Fruit fly (Drosophila melanogaster) whole organism, pupa: ENCODE measurements around the gene onecut.

Experiments
- CG10348 ChIP-seq: fragments of 200-800 bp; sonication (Bioruptor generic); IDR thresholded peaks from 2 replicates; pipeline ENCODE4 v1.3.6; 2022; ENCODE audit warnings: missing biosample characterization, missing genetic modification characterization
- CG12605 ChIP-seq: fragments of 200-800 bp; sonication (Bioruptor generic); IDR thresholded peaks from 2 replicates; pipeline ENCODE4 v1.3.6; 2022; ENCODE audit warnings: missing biosample characterization, missing genetic modification characterization
- CG13204 ChIP-seq: fragments of 200-800 bp; sonication (Bioruptor generic); optimal IDR thresholded peaks from 2 replicates; lab custom pipeline; 2018; ENCODE audit warnings: missing biosample characterization, mild to moderate bottlenecking, missing genetic modification characterization, moderate library complexity
- CG14655 ChIP-seq: fragments of 200-800 bp; sonication (Bioruptor generic); optimal IDR thresholded peaks from 3 replicates; lab custom pipeline; 2017; ENCODE audit warnings: mild to moderate bottlenecking, missing biosample characterization, missing genetic modification reagents, missing genetic modification characterization
- CG15710 ChIP-seq: fragments of 200-800 bp; sonication (Bioruptor generic); optimal IDR thresholded peaks from 2 replicates; lab custom pipeline; 2018; ENCODE audit warnings: missing biosample characterization, mild to moderate bottlenecking, missing genetic modification characterization, moderate library complexity
- CG17806 ChIP-seq: fragments of 200-800 bp; sonication (Bioruptor generic); optimal IDR thresholded peaks from 2 replicates; lab custom pipeline; 2018; ENCODE audit warnings: missing biosample characterization, mild to moderate bottlenecking, missing genetic modification characterization, moderate library complexity
- CG32121 ChIP-seq: fragments of 200-800 bp; sonication (Bioruptor generic); IDR thresholded peaks from 2 replicates; pipeline ENCODE4 v1.3.6; 2022; ENCODE audit warnings: missing biosample characterization, missing genetic modification characterization
- CG34367 ChIP-seq: fragments of 200-800 bp; sonication (Bioruptor generic); optimal IDR thresholded peaks from 2 replicates; lab custom pipeline; 2018; ENCODE audit warnings: missing biosample characterization, mild to moderate bottlenecking, missing genetic modification characterization
- CG4496 ChIP-seq: fragments of 200-800 bp; sonication (Bioruptor generic); IDR thresholded peaks from 3 replicates; pipeline ENCODE4 v1.3.6; 2022; ENCODE audit warnings: missing biosample characterization, missing genetic modification characterization
- CG8159 ChIP-seq: fragments of 200-800 bp; sonication (Bioruptor generic); optimal IDR thresholded peaks from 3 replicates; lab custom pipeline; 2018; ENCODE audit warnings: missing biosample characterization, mild to moderate bottlenecking, missing genetic modification characterization, moderate library complexity
- CG8301 ChIP-seq: fragments of 200-800 bp; sonication (Bioruptor generic); optimal IDR thresholded peaks from 2 replicates; lab custom pipeline; 2018; ENCODE audit warnings: missing biosample characterization, mild to moderate bottlenecking, missing genetic modification characterization
- CG9948 ChIP-seq: fragments of 200-800 bp; sonication (Bioruptor generic); optimal IDR thresholded peaks from 2 replicates; lab custom pipeline; 2018; ENCODE audit warnings: missing biosample characterization, mild to moderate bottlenecking, missing genetic modification characterization, moderate library complexity
- D1 ChIP-seq: fragments of 200-800 bp; sonication (Bioruptor generic); optimal IDR thresholded peaks from 2 replicates; lab custom pipeline; 2018; ENCODE audit warnings: missing biosample characterization, mild to moderate bottlenecking, missing genetic modification characterization, moderate library complexity
- EcR ChIP-seq: fragments of 200-800 bp; sonication (Bioruptor generic); optimal IDR thresholded peaks from 3 replicates; lab custom pipeline; 2019; ENCODE audit warnings: missing biosample characterization, missing genetic modification characterization, mild to moderate bottlenecking, moderate library complexity, missing genetic modification reagents
- Ets98B ChIP-seq: fragments of 200-800 bp; sonication (Bioruptor generic); IDR thresholded peaks from 2 replicates; pipeline ENCODE4 v1.3.6; 2022; ENCODE audit warnings: missing biosample characterization, missing genetic modification characterization
- Pif1A ChIP-seq: fragments of 200-800 bp; sonication (Bioruptor generic); optimal IDR thresholded peaks from 3 replicates; lab custom pipeline; 2016; ENCODE audit warnings: missing biosample characterization, missing genetic modification characterization
- Pif1B ChIP-seq: fragments of 200-800 bp; sonication (Bioruptor generic); optimal IDR thresholded peaks from 3 replicates; lab custom pipeline; 2016; ENCODE audit warnings: missing biosample characterization, missing genetic modification characterization
- Snoo ChIP-seq: fragments of 200-800 bp; sonication (Bioruptor generic); optimal IDR thresholded peaks from 3 replicates; lab custom pipeline; 2017; ENCODE audit warnings: missing biosample characterization, mild to moderate bottlenecking, missing genetic modification characterization, inconsistent platforms
- fd96Ca ChIP-seq: fragments of 200-800 bp; sonication (Bioruptor generic); IDR thresholded peaks from 3 replicates; pipeline ENCODE4 v1.3.6; 2022; ENCODE audit warnings: missing biosample characterization, missing genetic modification characterization
- gl ChIP-seq: fragments of 200-800 bp; sonication (Bioruptor generic); optimal IDR thresholded peaks from 2 replicates; lab custom pipeline; 2018; ENCODE audit warnings: missing biosample characterization, mild to moderate bottlenecking, missing genetic modification characterization
- rn ChIP-seq: fragments of 200-800 bp; sonication (Bioruptor generic); IDR thresholded peaks from 2 replicates; pipeline ENCODE4 v1.3.6; 2022; ENCODE audit warnings: missing biosample characterization, missing genetic modification characterization

The onecut gene

dm6 chr4:588514-588913 lies 18.9 kb downstream of the onecut start:
- TF ChIP-seq CG15710 (tag; lab: Kevin White, UChicago) (no peak), rn (GFP tag; lab: Robert Waterston, UW) (no peak), CG9948 (tag; lab: Kevin White, UChicago) (no peak), fd96Ca (GFP tag; lab: Robert Waterston, UW) (no peak), Pif1A (no peak), CG10348 (GFP tag; lab: Robert Waterston, UW) (no peak), Ets98B (no peak), gl (tag; lab: Kevin White, UChicago) (no peak), CG34367 (tag; lab: Kevin White, UChicago) (no peak), Snoo (no peak), CG14655 (no peak), CG12605 (GFP tag; lab: Robert Waterston, UW) (no peak), EcR (no peak), Pif1B (GFP tag; lab: Kevin White, UChicago) (no peak), D1 (tag; lab: Kevin White, UChicago) (no peak), CG8301 (tag; lab: Kevin White, UChicago) (no peak), CG8159 (no peak)
- TF ChIP-seq, all 21 proteins: peak for 0

- TF ChIP-seq CG12605 (GFP tag; lab: Robert Waterston, UW) (no peak), Snoo (no peak), CG8159 (no peak)
Observed at dm6 chr4:582836-583235, 24.6 kb downstream of the onecut start, which contains the start of gene CG1909. Gene CG1909 (plus strand): TSS chr4:583108.

- TF ChIP-seq fd96Ca (GFP tag; lab: Robert Waterston, UW): no peak
- no peak for TF ChIP-seq CG17806
- TF ChIP-seq CG34367 (tag; lab: Kevin White, UChicago): no peak
- TF ChIP-seq Pif1B (GFP tag; lab: Kevin White, UChicago): no peak
- TF ChIP-seq CG15710 (tag; lab: Kevin White, UChicago): no peak
- TF ChIP-seq rn (GFP tag; lab: Robert Waterston, UW): no peak
- no peak for TF ChIP-seq Pif1A
- no peak for TF ChIP-seq CG14655
- TF ChIP-seq CG4496 (GFP tag; lab: Robert Waterston, UW): no peak
- TF ChIP-seq gl (tag; lab: Kevin White, UChicago): no peak
- TF ChIP-seq Ets98B: no peak
- TF ChIP-seq CG8301 (tag; lab: Kevin White, UChicago): no peak
- no peak for TF ChIP-seq CG10348 (GFP tag; lab: Robert Waterston, UW)
- TF ChIP-seq CG12605 (GFP tag; lab: Robert Waterston, UW): no peak
- TF ChIP-seq CG9948 (tag; lab: Kevin White, UChicago): no peak
- no peak for TF ChIP-seq Snoo
- no peak for TF ChIP-seq CG13204 (GFP tag; lab: Kevin White, UChicago)
- TF ChIP-seq EcR: no peak
- no peak for TF ChIP-seq CG8159
Observed at dm6 chr4:576439-576838, 31.0 kb downstream of the onecut start.

dm6 chr4:571504-572268 lies 35.8 kb downstream of the onecut start, which contains the start of the genes ND-49 and Ephrin:
Gene ND-49 (minus strand): TSS chr4:571554.
Gene Ephrin (plus strand): TSS chr4:571755.
- TF ChIP-seq CG32121 (GFP tag; lab: Robert Waterston, UW) (no peak), fd96Ca (GFP tag; lab: Robert Waterston, UW) (no peak), Snoo (no peak), CG10348 (GFP tag; lab: Robert Waterston, UW) (no peak), CG34367 (tag; lab: Kevin White, UChicago) (no peak), D1 (tag; lab: Kevin White, UChicago) (peak; percentile 16), CG17806 (no peak), Pif1A (peak; percentile 7), CG9948 (tag; lab: Kevin White, UChicago) (no peak), Ets98B (no peak), CG4496 (GFP tag; lab: Robert Waterston, UW) (no peak)

dm6 chr4:570404-571302 lies 36.8 kb downstream of the onecut start:
- TF ChIP-seq CG8159 (no peak), D1 (tag; lab: Kevin White, UChicago) (no peak), Pif1A (no peak), CG12605 (GFP tag; lab: Robert Waterston, UW) (no peak), CG14655 (no peak), CG8301 (tag; lab: Kevin White, UChicago) (no peak), CG13204 (GFP tag; lab: Kevin White, UChicago) (no peak), EcR (no peak), CG17806 (no peak), rn (GFP tag; lab: Robert Waterston, UW) (no peak), CG32121 (GFP tag; lab: Robert Waterston, UW) (no peak), CG10348 (GFP tag; lab: Robert Waterston, UW) (no peak), Pif1B (GFP tag; lab: Kevin White, UChicago) (no peak), gl (tag; lab: Kevin White, UChicago) (no peak), CG4496 (GFP tag; lab: Robert Waterston, UW) (no peak), CG9948 (tag; lab: Kevin White, UChicago) (no peak)
